Fruit fly (Drosophila melanogaster) whole organism, embryonic: ENCODE results near the gene RPA1.

Experiments used
- ATbp ChIP-seq: fragments of 200-800 bp; sonication (Bioruptor generic); optimal IDR thresholded peaks from 2 replicates; lab custom pipeline; 2017; ENCODE audit warnings: missing biosample characterization, mild to moderate bottlenecking, missing genetic modification characterization, missing genetic modification reagents
- B-H2 ChIP-seq: fragments of 200-800 bp; sonication (Bioruptor generic); optimal IDR thresholded peaks from 2 replicates; lab custom pipeline; 2018; ENCODE audit warnings: missing biosample characterization, mild to moderate bottlenecking, missing genetic modification characterization
- CG10267 ChIP-seq: fragments of 200-800 bp; sonication (Bioruptor generic); optimal IDR thresholded peaks from 2 replicates; lab custom pipeline; 2018; ENCODE audit warnings: missing biosample characterization, mild to moderate bottlenecking, missing genetic modification characterization, moderate library complexity
- CG10654 ChIP-seq: fragments of 200-800 bp; sonication (Bioruptor generic); optimal IDR thresholded peaks from 2 replicates; lab custom pipeline; 2016; ENCODE audit warnings: missing biosample characterization, missing genetic modification characterization
- CG11398 ChIP-seq: fragments of 200-800 bp; sonication (Bioruptor generic); optimal IDR thresholded peaks from 2 replicates; lab custom pipeline; 2016; ENCODE audit warnings: missing biosample characterization, missing genetic modification characterization
- CG12236 ChIP-seq: fragments of 200-800 bp; sonication (Bioruptor generic); optimal IDR thresholded peaks from 2 replicates; lab custom pipeline; 2016; ENCODE audit warnings: missing biosample characterization, missing genetic modification characterization
- CG12659 ChIP-seq: fragments of 200-800 bp; sonication (Bioruptor generic); optimal IDR thresholded peaks from 3 replicates; lab custom pipeline; 2017; ENCODE audit warnings: mild to moderate bottlenecking, missing biosample characterization, missing genetic modification reagents, missing genetic modification characterization
- CG12744 ChIP-seq: fragments of 200-800 bp; sonication (Bioruptor generic); optimal IDR thresholded peaks from 2 replicates; lab custom pipeline; 2016; ENCODE audit warnings: missing biosample characterization, missing genetic modification characterization
- CG12942 ChIP-seq: fragments of 200-800 bp; sonication (Bioruptor generic); optimal IDR thresholded peaks from 3 replicates; lab custom pipeline; 2016; ENCODE audit warnings: missing biosample characterization, missing genetic modification characterization
- CG13775 ChIP-seq: fragments of 200-800 bp; sonication (Bioruptor generic); optimal IDR thresholded peaks from 3 replicates; lab custom pipeline; 2017; ENCODE audit warnings: missing biosample characterization, mild to moderate bottlenecking, missing genetic modification characterization
- CG15696 ChIP-seq: fragments of 200-800 bp; sonication (Bioruptor generic); optimal IDR thresholded peaks from 2 replicates; lab custom pipeline; 2019; ENCODE audit warnings: missing biosample characterization, mild to moderate bottlenecking, missing genetic modification characterization, moderate library complexity
- CG18011 ChIP-seq: fragments of 200-800 bp; sonication (Bioruptor generic); optimal IDR thresholded peaks from 2 replicates; lab custom pipeline; 2017; ENCODE audit warnings: missing biosample characterization, missing genetic modification characterization, mild to moderate bottlenecking, moderate library complexity, missing genotype
- CG2712 ChIP-seq: fragments of 200-800 bp; optimal IDR thresholded peaks from 3 replicates; lab custom pipeline; 2019; ENCODE audit warnings: missing biosample characterization, mild to moderate bottlenecking, missing genetic modification characterization, moderate library complexity
- CG30403 ChIP-seq: fragments of 200-800 bp; sonication (Bioruptor generic); optimal IDR thresholded peaks from 3 replicates; lab custom pipeline; 2016; ENCODE audit warnings: missing biosample characterization, missing genetic modification characterization
- CG34224 ChIP-seq: fragments of 200-800 bp; sonication (Bioruptor generic); IDR thresholded peaks from 3 replicates; pipeline ENCODE4 v1.3.6; 2022; ENCODE audit warnings: missing biosample characterization, missing genetic modification characterization; ENCODE audit not compliant: partially characterized antibody
- CG3838 ChIP-seq: fragments of 200-800 bp; sonication (Bioruptor generic); optimal IDR thresholded peaks from 3 replicates; lab custom pipeline; 2016; ENCODE audit warnings: missing biosample characterization, missing genetic modification characterization
- Dip2 ChIP-seq: fragments of 200-800 bp; sonication (Bioruptor generic); IDR thresholded peaks from 2 replicates; pipeline ENCODE4 v1.3.6; 2022; ENCODE audit warnings: missing biosample characterization, missing genetic modification characterization
- Doc3 ChIP-seq: fragments of 200-800 bp; sonication (Bioruptor generic); IDR thresholded peaks from 3 replicates; pipeline ENCODE4 v1.3.6; 2022; ENCODE audit warnings: missing biosample characterization, missing genetic modification characterization; ENCODE audit not compliant: partially characterized antibody
- Hey ChIP-seq: fragments of 200-800 bp; sonication (Bioruptor generic); optimal IDR thresholded peaks from 3 replicates; lab custom pipeline; 2018; ENCODE audit warnings: missing biosample characterization, mild to moderate bottlenecking, missing genetic modification characterization
- Hmr ChIP-seq: fragments of 200-800 bp; sonication (Bioruptor generic); optimal IDR thresholded peaks from 3 replicates; lab custom pipeline; 2017; ENCODE audit warnings: mild to moderate bottlenecking, missing biosample characterization, missing genetic modification reagents, missing genetic modification characterization
- Lpt ChIP-seq: fragments of >200 bp; optimal IDR thresholded peaks from 2 replicates; lab custom pipeline; 2018; ENCODE audit warnings: missing biosample characterization, missing genetic modification characterization
- MBD-R2 ChIP-seq: fragments of 200-800 bp; sonication (Bioruptor generic); IDR thresholded peaks from 2 replicates; pipeline ENCODE4 v1.3.6; 2022; ENCODE audit warnings: missing biosample characterization, missing genetic modification characterization
- Meics ChIP-seq: fragments of 200-800 bp; sonication (Bioruptor generic); optimal IDR thresholded peaks from 2 replicates; lab custom pipeline; 2017; ENCODE audit warnings: missing biosample characterization, mild to moderate bottlenecking, missing genetic modification characterization
- Ptx1 ChIP-seq: fragments of 200-800 bp; sonication (Bioruptor generic); IDR thresholded peaks from 2 replicates; pipeline ENCODE4 v1.3.6; 2022; ENCODE audit warnings: missing biosample characterization, missing genetic modification characterization
- Sry-β ChIP-seq: fragments of 200-800 bp; sonication (Bioruptor generic); optimal IDR thresholded peaks from 2 replicates; lab custom pipeline; 2018; ENCODE audit warnings: missing biosample characterization, mild to moderate bottlenecking, missing genetic modification characterization, moderate library complexity
- Taf1 ChIP-seq: fragments of 200-800 bp; sonication (Bioruptor generic); IDR thresholded peaks from 2 replicates; pipeline ENCODE4 v1.3.6; 2022; ENCODE audit warnings: missing biosample characterization, missing genetic modification characterization
- al ChIP-seq: fragments of 200-800 bp; sonication (Bioruptor generic); IDR thresholded peaks from 2 replicates; pipeline ENCODE4 v1.3.6; 2022; ENCODE audit warnings: missing biosample characterization, missing genetic modification characterization
- ato ChIP-seq: fragments of 200-800 bp; sonication (Bioruptor generic); IDR thresholded peaks from 2 replicates; pipeline ENCODE4 v1.3.6; 2022; ENCODE audit warnings: missing biosample characterization, missing genetic modification characterization; ENCODE audit not compliant: partially characterized antibody
- bbx ChIP-seq: fragments of 200-800 bp; sonication (Bioruptor generic); IDR thresholded peaks from 2 replicates; pipeline ENCODE4 v1.3.6; 2022; ENCODE audit warnings: missing biosample characterization, missing genetic modification characterization; ENCODE audit not compliant: partially characterized antibody
- crol ChIP-seq: fragments of 200-800 bp; sonication (Bioruptor generic); IDR thresholded peaks from 2 replicates; pipeline ENCODE4 v1.3.6; 2022; ENCODE audit warnings: missing biosample characterization, missing genetic modification characterization
- cwo ChIP-seq: fragments of 200-800 bp; sonication (Bioruptor generic); optimal IDR thresholded peaks from 3 replicates; lab custom pipeline; 2017; ENCODE audit warnings: missing biosample characterization, missing genetic modification characterization, mild to moderate bottlenecking, moderate library complexity, missing genetic modification reagents
- dan ChIP-seq: fragments of 200-800 bp; sonication (Bioruptor generic); IDR thresholded peaks from 2 replicates; pipeline ENCODE4 v1.3.6; 2022; ENCODE audit warnings: missing biosample characterization, missing genetic modification characterization
- dimm ChIP-seq: fragments of 200-800 bp; sonication (Bioruptor generic); IDR thresholded peaks from 2 replicates; pipeline ENCODE4 v1.3.6; 2022; ENCODE audit warnings: missing biosample characterization, missing genetic modification characterization
- eve ChIP-seq, 2 experiments: fragments of >200 bp; optimal IDR thresholded peaks; 2 replicates each; lab custom pipeline; 2017; ENCODE audit warnings: missing biosample characterization in 2 of 2, missing genetic modification characterization in 2 of 2
- fru ChIP-seq: fragments of >200 bp; optimal IDR thresholded peaks from 2 replicates; lab custom pipeline; 2017
- gro ChIP-seq: fragments of 200-800 bp; sonication (Bioruptor generic); optimal IDR thresholded peaks from 2 replicates; lab custom pipeline; 2016; ENCODE audit warnings: missing biosample characterization, missing genetic modification characterization
- gsb-n ChIP-seq: fragments of 200-800 bp; sonication (Bioruptor generic); optimal IDR thresholded peaks from 3 replicates; lab custom pipeline; 2018; ENCODE audit warnings: missing biosample characterization, mild to moderate bottlenecking, missing genetic modification characterization
- gt ChIP-seq: fragments of 200-800 bp; sonication (Bioruptor generic); IDR thresholded peaks from 2 replicates; pipeline ENCODE4 v1.3.6; 2022; ENCODE audit warnings: missing biosample characterization, missing genetic modification characterization
- knrl ChIP-seq: fragments of 200-800 bp; sonication (Bioruptor generic); IDR thresholded peaks from 3 replicates; pipeline ENCODE4 v1.3.6; 2022; ENCODE audit warnings: missing biosample characterization, missing genetic modification characterization; ENCODE audit not compliant: partially characterized antibody
- nom ChIP-seq: fragments of 200-800 bp; sonication (Bioruptor generic); optimal IDR thresholded peaks from 2 replicates; lab custom pipeline; 2017; ENCODE audit warnings: missing biosample characterization, missing genetic modification characterization, mild to moderate bottlenecking, moderate library complexity, missing genetic modification reagents
- peb ChIP-seq: fragments of 200-800 bp; sonication (Bioruptor generic); IDR thresholded peaks from 2 replicates; pipeline ENCODE4 v1.3.6; 2022; ENCODE audit warnings: missing biosample characterization, missing genetic modification characterization
- rib ChIP-seq: fragments of 200-800 bp; sonication (Bioruptor generic); IDR thresholded peaks from 2 replicates; pipeline ENCODE4 v1.3.6; 2022; ENCODE audit warnings: missing biosample characterization, missing genetic modification characterization
- salm ChIP-seq: fragments of 200-800 bp; sonication (Bioruptor generic); optimal IDR thresholded peaks from 2 replicates; lab custom pipeline; 2018; ENCODE audit warnings: missing biosample characterization, mild to moderate bottlenecking, missing genetic modification characterization
- schlank ChIP-seq: fragments of 200-800 bp; sonication (Bioruptor generic); optimal IDR thresholded peaks from 2 replicates; lab custom pipeline; 2018; ENCODE audit warnings: missing biosample characterization, mild to moderate bottlenecking, missing genetic modification characterization
- slbo ChIP-seq: fragments of 200-800 bp; sonication (Bioruptor generic); IDR thresholded peaks from 2 replicates; pipeline ENCODE4 v1.3.6; 2022; ENCODE audit warnings: missing biosample characterization, missing genetic modification characterization
- sna ChIP-seq: fragments of 200-800 bp; sonication (Bioruptor generic); IDR thresholded peaks from 2 replicates; pipeline ENCODE4 v1.3.6; 2022; ENCODE audit warnings: missing biosample characterization, missing genetic modification characterization; ENCODE audit not compliant: partially characterized antibody
- stc ChIP-seq: fragments of 200-800 bp; sonication (Bioruptor generic); IDR thresholded peaks from 2 replicates; pipeline ENCODE4 v1.3.6; 2022; ENCODE audit warnings: missing biosample characterization, missing genetic modification characterization
- tna ChIP-seq: fragments of 200-800 bp; sonication (Bioruptor generic); IDR thresholded peaks from 2 replicates; pipeline ENCODE4 v1.3.6; 2022; ENCODE audit warnings: missing biosample characterization, missing genetic modification characterization; ENCODE audit not compliant: partially characterized antibody
- unpg ChIP-seq: fragments of 200-800 bp; sonication (Bioruptor generic); optimal IDR thresholded peaks from 3 replicates; lab custom pipeline; 2018; ENCODE audit warnings: missing biosample characterization, mild to moderate bottlenecking, missing genetic modification characterization, moderate library complexity
- wek ChIP-seq: fragments of 200-800 bp; sonication (Bioruptor generic); optimal IDR thresholded peaks from 3 replicates; lab custom pipeline; 2018; ENCODE audit warnings: missing biosample characterization, mild to moderate bottlenecking, missing genetic modification characterization, moderate library complexity
- zen ChIP-seq: fragments of 200-800 bp; sonication (Bioruptor generic); optimal IDR thresholded peaks from 3 replicates; lab custom pipeline; 2018; ENCODE audit warnings: missing biosample characterization, mild to moderate bottlenecking, missing genetic modification characterization, moderate library complexity

The RPA1 gene

DNA sequence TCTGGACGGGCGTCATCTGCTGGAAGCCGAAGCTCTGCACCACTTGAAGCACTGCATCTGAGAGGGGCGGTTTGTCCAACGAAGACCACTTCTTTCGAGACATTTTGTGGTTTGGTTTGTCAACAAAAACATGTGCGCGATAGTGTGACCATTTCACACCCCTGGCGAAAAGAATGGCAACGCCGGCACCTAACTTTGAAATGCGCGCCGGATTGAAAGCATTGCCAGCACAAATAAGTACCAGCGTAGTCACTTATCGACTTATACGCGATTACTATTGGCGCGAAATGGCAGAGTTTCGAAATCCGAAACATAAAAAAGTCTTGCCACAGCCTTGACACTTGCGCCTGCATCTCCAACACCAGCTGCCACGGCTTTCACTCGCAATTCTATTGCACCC, 5.5 kb upstream of the RPA1 start, which contains the start of gene CG9630 (continued):
- TF ChIP-seq dimm (GFP tag; lab: Robert Waterston, UW) (no peak), schlank (tag; lab: Kevin White, UChicago) (no peak), ato (GFP tag; lab: Robert Waterston, UW) (peak; percentile 87), stc (GFP tag; lab: Robert Waterston, UW) (no peak), CG12236 (GFP tag; lab: Kevin White, UChicago) (no peak), CG13775 (no peak), unpg (no peak), Doc3 (GFP tag; lab: Robert Waterston, UW) (peak; percentile 48; the same call in 2 of the 3 replicates), salm (tag; lab: Kevin White, UChicago) (no peak), slbo (GFP tag; lab: Robert Waterston, UW) (no peak), CG10267 (peak; percentile 52), tna (GFP tag; lab: Robert Waterston, UW) (peak; percentile 31; the same call in 1 of the 2 replicates), sna (GFP tag; lab: Robert Waterston, UW) (peak; percentile 71; the same call in 1 of the 2 replicates), cwo (no peak), wek (GFP tag; lab: Kevin White, UChicago) (no peak), CG2712 (peak; percentile 24), MBD-R2 (GFP tag; lab: Robert Waterston, UW) (peak; percentile 88), bbx (GFP tag; lab: Robert Waterston, UW) (peak; percentile 74), nom (GFP tag; lab: Kevin White, UChicago) (no peak), CG12942 (GFP tag; lab: Kevin White, UChicago) (no peak), ATbp (GFP tag; lab: Kevin White, UChicago) (no peak), gro (no peak), eve (GFP tag; optimal IDR thresholded peaks at IDR 0.05; lab: Kevin White, UChicago) (no peak), Dip2 (no peak), Ptx1 (GFP tag; lab: Robert Waterston, UW) (no peak), CG3838 (GFP tag; lab: Kevin White, UChicago) (no peak), CG30403 (GFP tag; lab: Kevin White, UChicago) (no peak), al (GFP tag; lab: Robert Waterston, UW) (no peak), peb (GFP tag; lab: Robert Waterston, UW) (no peak), CG11398 (GFP tag; lab: Kevin White, UChicago) (no peak), zen (tag; lab: Kevin White, UChicago) (peak; percentile 18), gt (GFP tag; lab: Robert Waterston, UW) (no peak), B-H2 (GFP tag; lab: Kevin White, UChicago) (no peak), Sry-β (no peak), Taf1 (GFP tag; lab: Robert Waterston, UW) (no peak), CG12744 (GFP tag; lab: Kevin White, UChicago) (no peak), crol (no peak), dan (GFP tag; lab: Robert Waterston, UW) (no peak), rib (GFP tag; lab: Robert Waterston, UW) (no peak), CG34224 (GFP tag; lab: Robert Waterston, UW) (peak; percentile 80), knrl (GFP tag; lab: Robert Waterston, UW) (0 out of 3 replicates have a peak, but pooled peaks have one; percentile 44), Hey (no peak), gsb-n (no peak), Lpt (GFP tag; lab: Kevin White, UChicago) (no peak), Meics (GFP tag; lab: Kevin White, UChicago) (no peak), CG15696 (no peak), CG10654 (no peak), fru (lab: Kevin White, UChicago) (no peak), CG12659 (GFP tag; lab: Kevin White, UChicago) (peak; percentile 12), Hmr (GFP tag; lab: Kevin White, UChicago) (no peak), CG18011 (GFP tag; lab: Kevin White, UChicago) (no peak)
